Worm (Caenorhabditis elegans) whole organism, L4 larva: Measurements from ENCODE around the gene srz-16.

Experiments
- D1046.2 ChIP-seq: fragments of 200-800 bp; sonication (Bioruptor generic); IDR thresholded peaks from 2 replicates; pipeline ENCODE4 v1.3.6; 2022; ENCODE audit warnings: missing genetic modification characterization, missing compliant biosample characterization
- F10B5.3 ChIP-seq: sonication (generic microtip); optimal IDR thresholded peaks from 2 replicates; lab custom pipeline; 2016; ENCODE audit warnings: mild to moderate bottlenecking, missing genetic modification characterization, missing compliant biosample characterization
- F26F4.8 ChIP-seq: fragments of 200-800 bp; sonication (Bioruptor generic); conservative IDR thresholded peaks from 2 replicates; pipeline ENCODE4 v1.3.6; 2022; ENCODE audit warnings: missing genetic modification characterization, missing compliant biosample characterization
- F37D6.2 ChIP-seq: sonication (generic microtip); optimal IDR thresholded peaks from 2 replicates; lab custom pipeline; 2016; ENCODE audit warnings: mild to moderate bottlenecking, missing genetic modification characterization, missing compliant biosample characterization
- F49E8.2 ChIP-seq: sonication (generic microtip); optimal IDR thresholded peaks from 2 replicates; lab custom pipeline; 2016; ENCODE audit warnings: missing compliant biosample characterization, mild to moderate bottlenecking, missing genetic modification characterization, borderline replicate concordance
- R02D3.7 ChIP-seq: fragments of 150-350 bp; sonication (generic microtip); optimal IDR thresholded peaks from 3 replicates; lab custom pipeline; 2014; ENCODE audit warnings: missing biosample characterization, missing genetic modification characterization
- T20F7.1 ChIP-seq: fragments of 200-800 bp; sonication (Bioruptor generic); optimal IDR thresholded peaks from 2 replicates; lab custom pipeline; 2018; ENCODE audit warnings: mild to moderate bottlenecking, missing genetic modification characterization, missing compliant biosample characterization
- T26A8.4 ChIP-seq: fragments of 200-800 bp; sonication (Bioruptor generic); IDR thresholded peaks from 2 replicates; pipeline ENCODE4 v1.3.6; 2022; ENCODE audit warnings: missing genetic modification characterization, missing compliant biosample characterization
- Y48G9A.11 ChIP-seq: fragments of 200-800 bp; sonication (Bioruptor generic); IDR thresholded peaks from 2 replicates; pipeline ENCODE4 v1.3.6; 2022; ENCODE audit warnings: missing genetic modification reagents, missing genetic modification characterization, missing compliant biosample characterization
- Y5F2A.4 ChIP-seq: fragments of 200-800 bp; sonication (Bioruptor generic); optimal IDR thresholded peaks from 2 replicates; lab custom pipeline; 2018; ENCODE audit warnings: mild to moderate bottlenecking, missing genetic modification characterization, missing compliant biosample characterization
- ZK337.2 ChIP-seq: fragments of 200-800 bp; sonication (Bioruptor generic); IDR thresholded peaks from 2 replicates; pipeline ENCODE4 v1.3.6; 2022; ENCODE audit warnings: missing genetic modification reagents, missing genetic modification characterization, missing compliant biosample characterization
- aha-1 ChIP-seq: fragments of 150-350 bp; peaks from one replicate; lab custom pipeline; 2014; ENCODE audit warnings: missing biosample characterization, missing genetic modification characterization
- ama-1 ChIP-seq: fragments of 150-350 bp; optimal IDR thresholded peaks from 2 replicates; lab custom pipeline; 2014; ENCODE audit warnings: inconsistent platforms, mixed read lengths
- arid-1 ChIP-seq: fragments of 200-800 bp; sonication (Bioruptor generic); conservative IDR thresholded peaks from 2 replicates; pipeline ENCODE4 v1.3.6; 2022; ENCODE audit warnings: missing genetic modification reagents, missing genetic modification characterization, missing compliant biosample characterization
- ceh-20 ChIP-seq: fragments of 200-800 bp; sonication (Bioruptor generic); IDR thresholded peaks from 2 replicates; pipeline ENCODE4 v1.3.6; 2022; ENCODE audit warnings: missing genetic modification reagents, missing genetic modification characterization, missing compliant biosample characterization
- ceh-32 ChIP-seq: sonication (generic microtip); optimal IDR thresholded peaks from 2 replicates; lab custom pipeline; 2016; ENCODE audit warnings: mild to moderate bottlenecking, missing genetic modification characterization, missing compliant biosample characterization; ENCODE audit not compliant: poor library complexity
- ceh-82 ChIP-seq: sonication (generic microtip); optimal IDR thresholded peaks from 2 replicates; lab custom pipeline; 2017; ENCODE audit warnings: missing biosample characterization, missing genetic modification characterization
- daf-12 ChIP-seq: fragments of 150-350 bp; optimal IDR thresholded peaks from 2 replicates; lab custom pipeline; 2014; ENCODE audit warnings: missing biosample characterization, missing genetic modification reagents, missing genetic modification characterization
- daf-16 ChIP-seq, 3 experiments: sonication (generic microtip); optimal IDR thresholded peaks; 2 replicates each; lab custom pipeline; 2016 to 2017; ENCODE audit warnings: missing genetic modification characterization in 3 of 3, missing genetic modification reagents in 3 of 3, mild to moderate bottlenecking in 2 of 3, missing compliant biosample characterization in 2 of 3, missing biosample characterization in 1 of 3, moderate library complexity in 1 of 3
- daf-19 ChIP-seq: fragments of 200-800 bp; sonication (Bioruptor generic); conservative IDR thresholded peaks from 2 replicates; pipeline ENCODE4 v1.3.6; 2022; ENCODE audit warnings: missing genetic modification characterization, missing compliant biosample characterization
- dmd-6 ChIP-seq: fragments of 200-800 bp; sonication (Bioruptor generic); IDR thresholded peaks from 2 replicates; pipeline ENCODE4 v1.3.6; 2022; ENCODE audit warnings: missing genetic modification reagents, missing genetic modification characterization, missing compliant biosample characterization
- dmd-8 ChIP-seq: fragments of 200-800 bp; sonication (Bioruptor generic); IDR thresholded peaks from 2 replicates; pipeline ENCODE4 v1.3.6; 2022; ENCODE audit warnings: missing genetic modification characterization, missing compliant biosample characterization
- dmd-9 ChIP-seq: fragments of 200-800 bp; sonication (Bioruptor generic); IDR thresholded peaks from 2 replicates; pipeline ENCODE4 v1.3.6; 2022; ENCODE audit warnings: missing genetic modification reagents, missing genetic modification characterization, missing compliant biosample characterization
- egl-43 ChIP-seq: fragments of 200-800 bp; sonication (Bioruptor generic); IDR thresholded peaks from 2 replicates; pipeline ENCODE4 v1.3.6; 2022; ENCODE audit warnings: missing genetic modification reagents, missing genetic modification characterization, missing compliant biosample characterization
- fkh-10 ChIP-seq: fragments of 150-350 bp; optimal IDR thresholded peaks from 2 replicates; lab custom pipeline; 2014; ENCODE audit warnings: missing biosample characterization, missing genetic modification reagents, missing genetic modification characterization
- fos-1 ChIP-seq: fragments of 150-350 bp; optimal IDR thresholded peaks from 2 replicates; lab custom pipeline; 2014; ENCODE audit warnings: missing biosample characterization, missing genetic modification characterization
- gei-8 ChIP-seq: fragments of 200-800 bp; sonication (Bioruptor generic); optimal IDR thresholded peaks from 2 replicates; lab custom pipeline; 2018; ENCODE audit warnings: mild to moderate bottlenecking, missing genetic modification characterization, missing compliant biosample characterization
- hif-1 ChIP-seq, 2 experiments: sonication (generic microtip); optimal IDR thresholded peaks; 2 replicates each; lab custom pipeline; 2016 to 2017; ENCODE audit warnings: missing compliant biosample characterization in 2 of 2, missing genetic modification characterization in 2 of 2, missing genetic modification reagents in 2 of 2, missing genotype in 2 of 2, mild to moderate bottlenecking in 1 of 2
- hlh-11 ChIP-seq: fragments of 200-800 bp; sonication (Bioruptor generic); optimal IDR thresholded peaks from 2 replicates; lab custom pipeline; 2018; ENCODE audit warnings: mild to moderate bottlenecking, missing genetic modification characterization, missing compliant biosample characterization
- lir-3 ChIP-seq: sonication (generic microtip); optimal IDR thresholded peaks from 2 replicates; lab custom pipeline; 2016; ENCODE audit warnings: mild to moderate bottlenecking, missing genetic modification characterization, missing compliant biosample characterization
- lsy-2 ChIP-seq, 2 experiments: fragments of 150-350 bp in 1 of 2; sonication (generic microtip) in 1 of 2; optimal IDR thresholded peaks; 2 replicates each; lab custom pipeline; 2014 to 2017; ENCODE audit warnings: missing biosample characterization in 2 of 2, missing genetic modification characterization in 2 of 2
- mdt-29 ChIP-seq: fragments of 200-800 bp; sonication (Bioruptor generic); IDR thresholded peaks from 2 replicates; pipeline ENCODE4 v1.3.6; 2022; ENCODE audit warnings: missing genetic modification reagents, missing genetic modification characterization, missing compliant biosample characterization
- mep-1 ChIP-seq: fragments of 150-350 bp; sonication (generic microtip); optimal IDR thresholded peaks from 3 replicates; lab custom pipeline; 2014; ENCODE audit warnings: missing biosample characterization, missing genetic modification characterization
- nhr-11 ChIP-seq: fragments of 150-350 bp; optimal IDR thresholded peaks from 2 replicates; lab custom pipeline; 2014; ENCODE audit warnings: missing biosample characterization, missing genetic modification characterization
- nhr-111 ChIP-seq: fragments of 200-800 bp; sonication (Bioruptor generic); optimal IDR thresholded peaks from 2 replicates; lab custom pipeline; 2018; ENCODE audit warnings: mild to moderate bottlenecking, missing genetic modification characterization, missing compliant biosample characterization
- nhr-25 ChIP-seq: sonication (generic microtip); optimal IDR thresholded peaks from 2 replicates; lab custom pipeline; 2017; ENCODE audit warnings: missing genetic modification characterization, mild to moderate bottlenecking, missing compliant biosample characterization, antibody characterized with exemption, moderate library complexity, borderline replicate concordance; ENCODE audit not compliant: insufficient read depth
- nhr-28 ChIP-seq: fragments of 150-350 bp; optimal IDR thresholded peaks from 2 replicates; lab custom pipeline; 2014; ENCODE audit warnings: missing biosample characterization, missing genetic modification characterization
- php-3 ChIP-seq: fragments of 200-800 bp; sonication (Bioruptor generic); IDR thresholded peaks from 2 replicates; pipeline ENCODE4 v1.3.6; 2022; ENCODE audit warnings: missing genetic modification reagents, missing genetic modification characterization, missing compliant biosample characterization
- pqm-1 ChIP-seq: sonication (generic microtip); optimal IDR thresholded peaks from 2 replicates; lab custom pipeline; 2017; ENCODE audit warnings: missing biosample characterization, missing genetic modification characterization
- skn-1 ChIP-seq: fragments of 150-350 bp; optimal IDR thresholded peaks from 2 replicates; lab custom pipeline; 2014; ENCODE audit warnings: missing biosample characterization, missing genetic modification characterization
- spr-1 ChIP-seq: sonication (generic microtip); optimal IDR thresholded peaks from 2 replicates; lab custom pipeline; 2016; ENCODE audit warnings: mild to moderate bottlenecking, missing genetic modification characterization, missing compliant biosample characterization
- spr-3 ChIP-seq: fragments of 200-800 bp; sonication (Bioruptor generic); optimal IDR thresholded peaks from 2 replicates; lab custom pipeline; 2018; ENCODE audit warnings: mild to moderate bottlenecking, missing genetic modification characterization, missing compliant biosample characterization
- tra-1 ChIP-seq: fragments of 200-800 bp; sonication (Bioruptor generic); IDR thresholded peaks from 2 replicates; pipeline ENCODE4 v1.3.6; 2022; ENCODE audit warnings: missing genetic modification reagents, missing genetic modification characterization, missing compliant biosample characterization
- unc-62 ChIP-seq, 3 experiments: fragments of 150-350 bp in 1 of 3; sonication (generic microtip); optimal IDR thresholded peaks in 2 of 3; peaks in 1 of 3; 1 replicate in 1 of 3; 2 replicates in 2 of 3; lab custom pipeline; 2014 to 2017; ENCODE audit warnings: missing biosample characterization in 3 of 3, missing genetic modification characterization in 3 of 3, missing genetic modification reagents in 3 of 3, missing genotype in 1 of 3
- vab-7 ChIP-seq: fragments of 200-800 bp; sonication (Bioruptor generic); IDR thresholded peaks from 2 replicates; pipeline ENCODE4 v1.3.6; 2022; ENCODE audit warnings: missing genetic modification reagents, missing genetic modification characterization, missing compliant biosample characterization
- zfp-3 ChIP-seq: fragments of 200-800 bp; sonication (Bioruptor generic); conservative IDR thresholded peaks from 2 replicates; pipeline ENCODE4 v1.3.6; 2022; ENCODE audit warnings: missing genetic modification reagents, missing genetic modification characterization, missing compliant biosample characterization
- zip-11 ChIP-seq: fragments of 200-800 bp; sonication (Bioruptor generic); IDR thresholded peaks from 2 replicates; pipeline ENCODE4 v1.3.6; 2022; ENCODE audit warnings: missing genetic modification characterization, missing compliant biosample characterization
- zip-2 ChIP-seq: fragments of 150-350 bp; optimal IDR thresholded peaks from 2 replicates; lab custom pipeline; 2014; ENCODE audit warnings: missing biosample characterization, missing genetic modification characterization

Gene srz-16

ce11 chrV:20164059-20164892 lies 22.2 kb downstream of the srz-16 start, which contains the start of gene F19B2.5 (continued):
- TF ChIP-seq daf-19 (no peak), mep-1 (tag; lab: Kevin White, UChicago) (peak; percentile 6), fos-1 (tag; lab: Kevin White, UChicago) (no peak), dmd-8 (GFP tag; lab: Robert Waterston, UW) (no peak), spr-1 (no peak), pqm-1 (tag; lab: Kevin White, UChicago) (peak; percentile 11), spr-3 (no peak), ZK337.2 (GFP tag; lab: Robert Waterston, UW) (no peak), mdt-29 (GFP tag; lab: Robert Waterston, UW) (peak; percentile 100), lir-3 (no peak), aha-1 (tag; lab: Kevin White, UChicago) (peak; percentile 92), zip-11 (GFP tag; lab: Robert Waterston, UW) (no peak), gei-8 (GFP tag; lab: Kevin White, UChicago) (peak; percentile 60), hif-1 (tag; optimal IDR thresholded peaks at IDR 0.05; lab: Kevin White, UChicago) (peak; percentile 33 to 48), vab-7 (GFP tag; lab: Robert Waterston, UW) (no peak), Y5F2A.4 (GFP tag; lab: Kevin White, UChicago) (no peak), D1046.2 (GFP tag; lab: Robert Waterston, UW) (no peak), Y48G9A.11 (GFP tag; lab: Robert Waterston, UW) (no peak), nhr-28 (tag; lab: Kevin White, UChicago) (peak; percentile 62), F10B5.3 (tag; lab: Kevin White, UChicago) (no peak), php-3 (peak; percentile 97), unc-62 (GFP tag; optimal IDR thresholded peaks at IDR 0.05 in 1 of 2; lab: Kevin White, UChicago) (no peak), unc-62 (tag; optimal IDR thresholded peaks at IDR 0.05; lab: Kevin White, UChicago) (no peak), daf-12 (tag; lab: Kevin White, UChicago) (no peak), egl-43 (no peak), skn-1 (tag; lab: Kevin White, UChicago) (no peak), nhr-11 (tag; lab: Kevin White, UChicago) (no peak), ceh-20 (GFP tag; lab: Robert Waterston, UW) (peak; percentile 89), tra-1 (GFP tag; lab: Robert Waterston, UW) (peak; percentile 90; the same call in 1 of the 2 replicates), daf-16 (GFP tag; optimal IDR thresholded peaks at IDR 0.05; lab: Kevin White, UChicago) (peak in 1 of 2 experiments; percentile 97), daf-16 (tag; optimal IDR thresholded peaks at IDR 0.05; lab: Kevin White, UChicago) (peak; percentile 99), dmd-9 (GFP tag; lab: Robert Waterston, UW) (peak; percentile 49; the same call in 1 of the 2 replicates), hlh-11 (tag; lab: Kevin White, UChicago) (peak; percentile 88), zip-2 (tag; lab: Kevin White, UChicago) (no peak), zfp-3 (GFP tag; lab: Robert Waterston, UW) (peak; percentile 73; the same call in 1 of the 2 replicates), ama-1 (lab: Kevin White, UChicago) (peak; percentile 88), nhr-111 (GFP tag; lab: Kevin White, UChicago) (no peak)

ce11 chrV:20163105-20163449 lies 23.4 kb downstream of the srz-16 start:
- TF ChIP-seq dmd-6 (GFP tag; lab: Robert Waterston, UW): peak; percentile 16; the same call in 1 of the 2 replicates
- no peak for TF ChIP-seq dmd-8 (GFP tag; lab: Robert Waterston, UW)
- TF ChIP-seq arid-1 (GFP tag; lab: Robert Waterston, UW): no peak
- no peak for TF ChIP-seq pqm-1 (tag; lab: Kevin White, UChicago)
- no peak for TF ChIP-seq F37D6.2 (tag; lab: Kevin White, UChicago)
- TF ChIP-seq F26F4.8 (GFP tag; lab: Robert Waterston, UW): no peak
- TF ChIP-seq unc-62 (GFP tag; optimal IDR thresholded peaks at IDR 0.05 in 1 of 2; lab: Kevin White, UChicago): no peak
- no peak for TF ChIP-seq unc-62 (tag; optimal IDR thresholded peaks at IDR 0.05; lab: Kevin White, UChicago)
- no peak for TF ChIP-seq T26A8.4 (GFP tag; lab: Robert Waterston, UW)
- no peak for TF ChIP-seq R02D3.7
- no peak for TF ChIP-seq ceh-32
- no peak for TF ChIP-seq lsy-2 (tag; optimal IDR thresholded peaks at IDR 0.05; lab: Kevin White, UChicago)
- TF ChIP-seq ceh-82: no peak
- TF ChIP-seq T20F7.1 (GFP tag; lab: Kevin White, UChicago): no peak
- no peak for TF ChIP-seq fkh-10
- peak; percentile 38 for TF ChIP-seq aha-1 (tag; lab: Kevin White, UChicago)
- no peak for TF ChIP-seq nhr-25
- peak; percentile 90 for TF ChIP-seq zfp-3 (GFP tag; lab: Robert Waterston, UW)
- TF ChIP-seq F49E8.2: no peak
